Worm (Caenorhabditis elegans): ENCODE measurements around the gene M03A8.3.

M03A8.3 gene

ce11 chrX:6792281-6793003, 7.4 kb upstream of the M03A8.3 start:
- TF ChIP-seq grh-1 (GFP tag; IDR thresholded peaks at IDR 0.05) (no peak), lsy-2 (tag; optimal IDR thresholded peaks at IDR 0.05) (peak in 1 of 2 experiments; percentile 6), lin-35 (GFP tag; optimal IDR thresholded peaks at IDR 0.05) (peak in 1 of 2 experiments; percentile 38), rnt-1 (tag; optimal IDR thresholded peaks at IDR 0.05) (no peak), aly-2 (tag; optimal IDR thresholded peaks at IDR 0.05) (peak; percentile 49), snu-23 (GFP tag; optimal IDR thresholded peaks at IDR 0.05) (no peak), dsc-1 (tag; optimal IDR thresholded peaks at IDR 0.05) (peak; percentile 88), lin-14 (GFP tag; optimal IDR thresholded peaks at IDR 0.05) (no peak), ceh-63 (GFP tag; optimal IDR thresholded peaks at IDR 0.05) (no peak), nhr-71 (tag; optimal IDR thresholded peaks at IDR 0.05) (peak; percentile 27), lir-3 (tag; optimal IDR thresholded peaks at IDR 0.05; ENCODE audit: poor library complexity) (no peak), dpl-1 (GFP tag; optimal IDR thresholded peaks at IDR 0.05) (no peak), fkh-4 (tag; optimal IDR thresholded peaks at IDR 0.05; ENCODE audit: borderline replicate concordance) (peak; percentile 30), elt-2 (tag; optimal IDR thresholded peaks at IDR 0.05) (peak; percentile 70)

DNA sequence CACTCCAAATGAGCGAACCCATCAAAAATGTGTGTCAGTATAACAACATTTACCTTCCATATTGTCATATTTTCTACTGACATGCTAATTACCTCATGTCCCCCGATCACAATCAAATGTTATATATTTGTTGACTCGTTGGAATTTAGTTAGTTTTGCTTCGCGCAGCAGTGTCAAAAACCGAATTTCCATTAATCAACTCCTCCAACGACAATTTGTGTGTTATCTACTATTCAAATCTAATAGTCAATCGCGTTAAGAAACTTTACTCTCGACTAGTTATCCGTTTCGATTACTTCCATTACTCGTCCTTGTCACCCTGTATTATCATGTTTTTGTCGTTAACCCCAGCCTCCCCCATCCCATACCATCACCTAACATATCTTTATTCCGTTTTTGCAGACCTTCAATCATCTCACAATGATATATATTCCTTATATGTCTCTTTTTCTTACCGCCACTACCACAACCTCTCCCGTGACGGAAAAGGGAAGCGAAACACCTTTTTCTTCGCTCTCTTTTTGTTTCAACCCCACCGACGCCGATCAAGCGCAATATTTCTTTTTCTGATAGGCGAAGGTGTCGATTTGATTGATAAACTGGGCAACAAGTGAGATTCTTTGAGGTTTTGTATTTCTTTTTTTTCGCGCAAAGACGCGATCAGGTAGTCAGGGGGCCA, 3.9 kb upstream of the M03A8.3 start:
- TF ChIP-seq snu-23 (GFP tag; optimal IDR thresholded peaks at IDR 0.05) = peak; percentile 7
- TF ChIP-seq nhr-71 (tag; optimal IDR thresholded peaks at IDR 0.05) = peak; percentile 13
- no peak for TF ChIP-seq nhr-84 (tag; optimal IDR thresholded peaks at IDR 0.05)
- TF ChIP-seq grh-1 (GFP tag; IDR thresholded peaks at IDR 0.05) = no peak
- TF ChIP-seq skn-1 (tag; optimal IDR thresholded peaks at IDR 0.05) = no peak
- TF ChIP-seq fkh-10 (GFP tag; optimal IDR thresholded peaks at IDR 0.05) = no peak
- TF ChIP-seq zip-4 (GFP tag; optimal IDR thresholded peaks at IDR 0.05) = no peak
- TF ChIP-seq mep-1 (tag; optimal IDR thresholded peaks at IDR 0.05) = peak; percentile 15
- no peak for TF ChIP-seq egl-27 (tag; optimal IDR thresholded peaks at IDR 0.05)
- peak; percentile 52 for TF ChIP-seq lin-14 (GFP tag; optimal IDR thresholded peaks at IDR 0.05)
- no peak for TF ChIP-seq Y116A8C.19 (tag; optimal IDR thresholded peaks at IDR 0.05; ENCODE audit: borderline replicate concordance)
- no peak for TF ChIP-seq mab-9 (GFP tag; IDR thresholded peaks at IDR 0.05)
- TF ChIP-seq blmp-1 (tag; optimal IDR thresholded peaks at IDR 0.05) = peak; percentile 81
- no peak for TF ChIP-seq nhr-28 (tag; optimal IDR thresholded peaks at IDR 0.05)
- no peak for TF ChIP-seq aha-1 (tag; optimal IDR thresholded peaks at IDR 0.05)
- no peak for TF ChIP-seq pax-3 (tag; optimal IDR thresholded peaks at IDR 0.05)
- TF ChIP-seq vab-15 (tag; optimal IDR thresholded peaks at IDR 0.05) = no peak
- no peak for TF ChIP-seq efl-1 (optimal IDR thresholded peaks at IDR 0.05)
- TF ChIP-seq efl-1 (GFP tag; optimal IDR thresholded peaks at IDR 0.05 in 1 of 2) = no peak
- TF ChIP-seq nhr-90 (tag; optimal IDR thresholded peaks at IDR 0.05; ENCODE audit: poor library complexity) = peak; percentile 21
- no peak for TF ChIP-seq pqm-1 (tag; optimal IDR thresholded peaks at IDR 0.05)
- TF ChIP-seq ceh-90 (tag; optimal IDR thresholded peaks at IDR 0.05) = no peak
- no peak for TF ChIP-seq sox-4 (tag; optimal IDR thresholded peaks at IDR 0.05)
- TF ChIP-seq tbx-2 (tag; optimal IDR thresholded peaks at IDR 0.05) = peak; percentile 57
- TF ChIP-seq nhr-237 (tag; optimal IDR thresholded peaks at IDR 0.05) = no peak
- TF ChIP-seq ztf-11 (tag; optimal IDR thresholded peaks at IDR 0.05) = no peak
- no peak for TF ChIP-seq C34B4.2 (tag; optimal IDR thresholded peaks at IDR 0.05)
- TF ChIP-seq elt-3 (tag; optimal IDR thresholded peaks at IDR 0.05) = peak in 1 of 6 experiments; percentile 50
- no peak for TF ChIP-seq mef-2 (tag; optimal IDR thresholded peaks at IDR 0.05)
- TF ChIP-seq lsy-2 (tag; optimal IDR thresholded peaks at IDR 0.05) = no peak
- peak; percentile 35 for TF ChIP-seq nhr-20 (tag; optimal IDR thresholded peaks at IDR 0.05)
- peak; percentile 88 for TF ChIP-seq nhr-85 (tag)
